Worm (Caenorhabditis elegans) whole organism, L4 larva: ENCODE results near the gene K08E7.6.

Experiments
- F49E8.2 ChIP-seq: sonication (generic microtip); optimal IDR thresholded peaks from 2 replicates; lab custom pipeline; 2016; ENCODE audit warnings: missing compliant biosample characterization, mild to moderate bottlenecking, missing genetic modification characterization, borderline replicate concordance
- ceh-62 ChIP-seq: sonication (generic microtip); optimal IDR thresholded peaks from 2 replicates; lab custom pipeline; 2017; ENCODE audit warnings: missing biosample characterization, missing genetic modification characterization
- ces-1 ChIP-seq: fragments of 150-350 bp; sonication (generic microtip); optimal IDR thresholded peaks from 4 replicates; lab custom pipeline; 2014; ENCODE audit warnings: missing biosample characterization, missing genetic modification reagents, missing genetic modification characterization
- hlh-30 ChIP-seq: sonication (generic microtip); optimal IDR thresholded peaks from 2 replicates; lab custom pipeline; 2017; ENCODE audit warnings: antibody characterized with exemption, mild to moderate bottlenecking, missing genetic modification characterization, missing compliant biosample characterization; ENCODE audit not compliant: insufficient read depth
- lir-3 ChIP-seq: sonication (generic microtip); optimal IDR thresholded peaks from 2 replicates; lab custom pipeline; 2016; ENCODE audit warnings: mild to moderate bottlenecking, missing genetic modification characterization, missing compliant biosample characterization
- lsy-2 ChIP-seq, 2 experiments: fragments of 150-350 bp in 1 of 2; sonication (generic microtip) in 1 of 2; optimal IDR thresholded peaks; 2 replicates each; lab custom pipeline; 2014 to 2017; ENCODE audit warnings: missing biosample characterization in 2 of 2, missing genetic modification characterization in 2 of 2
- mxl-2 ChIP-seq: fragments of 200-800 bp; sonication (Bioruptor generic); conservative IDR thresholded peaks from 2 replicates; pipeline ENCODE4 v1.3.6; 2022; ENCODE audit warnings: missing genetic modification reagents, missing genetic modification characterization, missing compliant biosample characterization
- nhr-11 ChIP-seq: fragments of 150-350 bp; optimal IDR thresholded peaks from 2 replicates; lab custom pipeline; 2014; ENCODE audit warnings: missing biosample characterization, missing genetic modification characterization
- nhr-237 ChIP-seq: sonication (generic microtip); optimal IDR thresholded peaks from 2 replicates; lab custom pipeline; 2017; ENCODE audit warnings: missing biosample characterization, missing genetic modification characterization
- snpc-4 ChIP-seq: fragments of 150-350 bp; optimal IDR thresholded peaks from 2 replicates; lab custom pipeline; 2014; ENCODE audit warnings: missing biosample characterization, missing genetic modification characterization
- spr-1 ChIP-seq: sonication (generic microtip); optimal IDR thresholded peaks from 2 replicates; lab custom pipeline; 2016; ENCODE audit warnings: mild to moderate bottlenecking, missing genetic modification characterization, missing compliant biosample characterization
- unc-62 ChIP-seq, 3 experiments: fragments of 150-350 bp in 1 of 3; sonication (generic microtip); optimal IDR thresholded peaks in 2 of 3; peaks in 1 of 3; 1 replicate in 1 of 3; 2 replicates in 2 of 3; lab custom pipeline; 2014 to 2017; ENCODE audit warnings: missing biosample characterization in 3 of 3, missing genetic modification characterization in 3 of 3, missing genetic modification reagents in 3 of 3, missing genotype in 1 of 3

- TF ChIP-seq nhr-237 (no peak), mxl-2 (GFP tag; lab: Robert Waterston, UW) (no peak), ceh-62 (tag; lab: Kevin White, UChicago) (no peak), unc-62 (GFP tag; optimal IDR thresholded peaks at IDR 0.05 in 1 of 2; lab: Kevin White, UChicago) (no peak), unc-62 (tag; optimal IDR thresholded peaks at IDR 0.05; lab: Kevin White, UChicago) (no peak), hlh-30 (no peak), F49E8.2 (tag; lab: Kevin White, UChicago) (no peak), spr-1 (tag; lab: Kevin White, UChicago) (no peak), ces-1 (GFP tag; lab: Kevin White, UChicago) (no peak), lir-3 (tag; lab: Kevin White, UChicago) (no peak), lsy-2 (tag; optimal IDR thresholded peaks at IDR 0.05; lab: Kevin White, UChicago) (no peak), nhr-11 (tag; lab: Kevin White, UChicago) (no peak), snpc-4 (tag; lab: Kevin White, UChicago) (no peak)
These were observed 44.6 kb downstream of the K08E7.6 start for ce11 chrIV:12536358-12536757.
